1 fruit fly cellular context compared by ENCODE assay signal in genomic region chrX:3173072-3173471, dm6.
TF ChIP-seq lines count a peak whose summit lies in the region.

Gene CG18508 (minus strand): TSS chrX:3173140.

TF ChIP-seq in whole organism, embryonic, 481 proteins besides CTCF, POLR2A, EP300 and RAD21 (continued from another document):
- no peak for TF ChIP-seq CG9876 (GFP tag; optimal IDR thresholded peaks at IDR 0.05; lab: Kevin White, UChicago)
- peak; percentile 11 for TF ChIP-seq CG14710 (tag; optimal IDR thresholded peaks at IDR 0.05; lab: Kevin White, UChicago)
- TF ChIP-seq CG11456 (GFP tag; IDR thresholded peaks at IDR 0.05; lab: Robert Waterston, UW), result no peak
- TF ChIP-seq CG12299 (tag; optimal IDR thresholded peaks at IDR 0.05; lab: Kevin White, UChicago), result no peak
- no peak for TF ChIP-seq CG2712 (tag; optimal IDR thresholded peaks at IDR 0.05; lab: Kevin White, UChicago)
- TF ChIP-seq CHES-1-like (GFP tag; optimal IDR thresholded peaks at IDR 0.05; lab: Kevin White, UChicago), result no peak
- TF ChIP-seq Hr39 (optimal IDR thresholded peaks at IDR 0.05; lab: Kevin White, UChicago), result no peak
- TF ChIP-seq stwl (tag; optimal IDR thresholded peaks at IDR 0.05; lab: Kevin White, UChicago), result peak; percentile 68
- TF ChIP-seq HmgD (GFP tag; optimal IDR thresholded peaks at IDR 0.05; lab: Kevin White, UChicago), result no peak
- TF ChIP-seq Dref (GFP tag; IDR thresholded peaks at IDR 0.05; lab: Robert Waterston, UW), result peak; percentile 33
- no peak for TF ChIP-seq Camta (GFP tag; optimal IDR thresholded peaks at IDR 0.05; lab: Kevin White, UChicago)
- no peak for TF ChIP-seq HLH3B (GFP tag; IDR thresholded peaks at IDR 0.05; lab: Robert Waterston, UW)
- TF ChIP-seq luna (GFP tag; optimal IDR thresholded peaks at IDR 0.05; lab: Kevin White, UChicago), result no peak
- TF ChIP-seq amos (GFP tag; IDR thresholded peaks at IDR 0.05; lab: Robert Waterston, UW; ENCODE audit: partially characterized antibody), result peak; percentile 51
- TF ChIP-seq chif (GFP tag; optimal IDR thresholded peaks at IDR 0.05; lab: Kevin White, UChicago), result no peak
- no peak for TF ChIP-seq sim (GFP tag; IDR thresholded peaks at IDR 0.05; lab: Robert Waterston, UW)
- TF ChIP-seq Ets65A (GFP tag; lab: Kevin White, UChicago), result peak; percentile 9
- TF ChIP-seq sug (tag; optimal IDR thresholded peaks at IDR 0.05; lab: Kevin White, UChicago), result no peak
- no peak for TF ChIP-seq CG15601 (tag; optimal IDR thresholded peaks at IDR 0.05; lab: Kevin White, UChicago)
- 0 out of 2 replicates have a peak, but pooled peaks have one; percentile 12 for TF ChIP-seq ssp (GFP tag; IDR thresholded peaks at IDR 0.05; lab: Robert Waterston, UW)
- TF ChIP-seq sr (GFP tag; IDR thresholded peaks at IDR 0.05; lab: Robert Waterston, UW), result no peak
- no peak for TF ChIP-seq dm (GFP tag; optimal IDR thresholded peaks at IDR 0.05; lab: Kevin White, UChicago)
- TF ChIP-seq CG6654 (GFP tag; optimal IDR thresholded peaks at IDR 0.05; lab: Kevin White, UChicago), result no peak
- TF ChIP-seq Bgb (GFP tag; IDR thresholded peaks at IDR 0.05; lab: Robert Waterston, UW; ENCODE audit: partially characterized antibody), result peak; percentile 9; the same call in 1 of the 2 replicates
- peak; percentile 26 for TF ChIP-seq CG30403 (GFP tag; optimal IDR thresholded peaks at IDR 0.05; lab: Kevin White, UChicago)
- 0 out of 3 replicates have a peak, but pooled peaks have one; percentile 38 for TF ChIP-seq zfh1 (GFP tag; IDR thresholded peaks at IDR 0.05; lab: Robert Waterston, UW)
- TF ChIP-seq BEAF-32 (GFP tag; optimal IDR thresholded peaks at IDR 0.05; lab: Kevin White, UChicago), result peak; percentile 24
- peak; percentile 16 for TF ChIP-seq sd (tag; optimal IDR thresholded peaks at IDR 0.05; lab: Kevin White, UChicago)
- TF ChIP-seq ato (GFP tag; IDR thresholded peaks at IDR 0.05; lab: Robert Waterston, UW; ENCODE audit: partially characterized antibody), result no peak
- no peak for TF ChIP-seq gro (GFP tag; optimal IDR thresholded peaks at IDR 0.05; lab: Kevin White, UChicago)
